Worm (Caenorhabditis elegans): ENCODE data around the gene col-93.

ce11 chrIII:10962910-10963309 lies 22.5 kb downstream of the col-93 start:
- TF ChIP-seq ceh-36 (tag; optimal IDR thresholded peaks at IDR 0.05) (no peak), flt-1 (GFP tag; IDR thresholded peaks at IDR 0.05) (no peak), ama-1 (optimal IDR thresholded peaks at IDR 0.05) (no peak), pes-1 (GFP tag; IDR thresholded peaks at IDR 0.05) (no peak), tbx-37 (GFP tag; conservative IDR thresholded peaks at IDR 0.05) (no peak), sea-1 (GFP tag; conservative IDR thresholded peaks at IDR 0.05) (no peak)

Measured in whole organism, early embryonic.